Worm (Caenorhabditis elegans) whole organism, dauer: ENCODE data around the gene bli-1.

Experiments used
- unc-62 ChIP-seq: sonication (generic microtip); optimal IDR thresholded peaks from 2 replicates; lab custom pipeline; 2017; ENCODE audit warnings: missing biosample characterization, missing genetic modification reagents, missing genetic modification characterization

Gene bli-1

DNA sequence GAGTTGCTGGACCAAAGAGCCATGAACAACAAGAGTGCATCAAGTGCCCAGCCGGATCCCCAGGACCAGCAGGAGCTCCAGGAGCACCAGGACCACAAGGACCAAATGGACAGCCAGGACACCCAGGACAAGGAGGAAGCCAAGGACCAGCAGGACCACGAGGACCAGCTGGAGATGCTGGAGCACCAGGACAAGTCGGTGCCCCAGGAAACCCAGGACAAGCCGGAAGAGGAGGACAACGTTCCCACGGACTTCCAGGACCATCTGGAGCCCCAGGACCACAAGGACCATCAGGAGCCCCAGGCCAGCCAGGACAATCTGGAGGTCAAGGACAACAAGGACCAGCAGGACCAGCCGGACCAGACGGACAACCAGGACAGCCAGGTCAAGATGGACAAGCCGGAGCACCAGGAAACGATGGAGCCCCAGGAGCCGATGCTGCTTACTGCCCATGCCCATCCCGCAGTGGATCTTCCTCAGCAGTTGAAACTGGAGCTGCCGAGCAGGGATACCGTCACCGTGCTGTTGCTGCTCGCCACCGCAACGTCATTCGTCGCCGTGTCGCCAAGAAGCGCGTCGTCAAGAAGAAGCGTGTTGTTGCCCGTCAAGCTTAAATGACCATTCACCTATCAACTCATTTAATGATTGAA is 3.3 kb upstream of the bli-1 start:
- no peak for TF ChIP-seq unc-62 (GFP tag; lab: Kevin White, UChicago)

DNA sequence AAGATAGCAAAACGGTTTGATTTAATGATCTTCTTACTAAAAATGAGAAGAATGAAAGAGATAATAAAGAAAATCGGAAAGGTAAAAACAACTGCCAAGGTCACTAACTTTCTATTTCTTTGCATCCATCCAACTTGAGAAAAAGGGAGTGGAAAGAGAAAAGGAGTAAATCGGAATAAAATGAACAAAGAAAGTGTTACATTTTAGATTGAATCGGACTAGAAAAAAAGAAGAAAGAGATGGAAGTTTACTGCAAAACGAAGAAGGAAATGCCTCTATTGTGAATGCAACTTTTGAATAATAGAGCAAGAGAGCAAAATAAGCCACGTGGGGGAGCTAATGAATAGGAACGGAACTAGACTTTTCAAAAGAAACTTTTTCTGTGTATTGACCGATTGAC is 2.7 kb upstream of the bli-1 start:
- no peak for TF ChIP-seq unc-62 (GFP tag; lab: Kevin White, UChicago)

DNA sequence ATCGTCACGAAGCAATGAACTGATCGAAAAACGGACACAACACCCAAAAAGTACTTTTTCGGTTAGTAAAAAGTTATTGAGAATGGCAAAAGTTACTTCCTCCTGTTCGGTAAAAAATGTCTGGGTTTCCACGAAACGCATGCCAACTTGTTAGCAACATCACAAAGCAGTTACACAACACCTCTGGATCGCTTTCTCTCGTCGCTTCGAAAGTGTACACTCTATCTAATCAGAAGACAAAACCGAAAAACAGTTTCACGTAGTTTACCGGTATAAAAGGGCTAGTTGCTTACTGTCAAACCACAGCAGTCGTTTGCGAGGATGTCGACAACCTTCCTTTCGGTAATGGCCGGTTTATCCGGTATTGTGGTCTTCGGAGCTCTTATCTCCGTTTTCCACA is 1.9 kb upstream of the bli-1 start, which contains the start of gene col-80:
col-80 (plus strand) TSS at position 301 of the 400 bp plus-strand sequence.
- no peak for TF ChIP-seq unc-62 (GFP tag; lab: Kevin White, UChicago)

DNA sequence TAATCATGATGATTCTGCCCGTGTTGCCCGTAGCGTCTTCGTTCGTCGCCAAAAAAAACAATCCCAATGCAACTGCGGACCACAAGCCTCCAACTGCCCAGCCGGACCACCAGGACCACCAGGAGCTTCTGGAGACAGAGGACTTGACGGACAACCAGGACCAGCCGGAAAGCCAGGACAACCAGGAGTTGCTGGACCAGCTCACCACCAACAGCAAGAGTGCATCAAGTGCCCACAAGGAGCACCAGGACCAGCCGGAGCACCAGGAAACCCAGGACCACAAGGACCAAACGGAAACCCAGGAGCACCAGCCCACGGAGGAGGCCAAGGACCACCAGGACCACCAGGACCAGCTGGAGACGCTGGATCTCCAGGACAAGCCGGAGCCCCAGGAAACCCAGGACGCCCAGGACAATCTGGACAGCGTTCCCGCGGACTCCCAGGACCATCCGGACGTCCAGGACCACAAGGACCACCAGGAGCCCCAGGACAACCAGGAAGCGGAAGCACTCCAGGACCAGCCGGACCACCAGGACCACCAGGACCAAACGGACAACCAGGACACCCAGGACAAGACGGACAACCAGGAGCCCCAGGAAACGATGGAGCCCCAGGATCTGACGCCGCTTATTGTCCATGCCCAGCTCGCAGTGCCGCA is 1.2 kb upstream of the bli-1 start:
- no peak for TF ChIP-seq unc-62 (GFP tag; lab: Kevin White, UChicago)

DNA sequence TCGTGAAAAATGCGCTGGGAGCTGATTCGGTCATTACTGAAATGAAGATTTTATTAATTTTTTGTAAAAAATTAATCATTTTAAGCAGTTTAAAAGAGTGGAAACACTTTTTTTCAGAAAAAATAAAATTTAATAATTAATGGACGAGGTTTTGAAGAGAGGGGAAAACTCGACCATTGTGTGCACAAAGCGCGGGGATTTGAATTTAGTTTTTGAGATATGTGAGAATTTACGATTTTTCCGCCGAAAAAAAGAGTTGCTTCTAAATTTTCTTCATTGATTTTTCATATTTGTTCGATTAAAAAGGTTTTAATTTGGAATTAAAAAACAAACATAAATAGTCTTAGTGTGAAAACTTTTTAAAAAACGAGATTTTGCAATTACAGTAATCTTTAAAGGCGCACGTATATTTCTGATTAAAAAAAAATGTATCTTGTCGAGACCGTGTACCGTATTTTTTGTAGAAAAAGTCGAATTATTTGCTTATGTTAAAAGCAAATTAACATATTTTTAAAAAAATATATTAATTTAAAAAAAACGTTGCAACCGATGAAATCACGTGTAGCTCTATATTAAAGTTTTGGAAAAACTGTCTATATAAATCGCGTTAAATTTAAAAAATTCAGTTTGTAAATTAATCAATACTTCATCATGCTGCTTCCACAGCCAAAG is 5.6 kb downstream of the bli-1 start, which contains the start of the genes dph-2 and C09G5.7:
dph-2 (minus strand) TSS at position 36 of the 672 bp plus-strand sequence.
C09G5.7 (plus strand) TSS at position 622 of the 672 bp plus-strand sequence.
- TF ChIP-seq unc-62 (GFP tag; lab: Kevin White, UChicago), result no peak

DNA sequence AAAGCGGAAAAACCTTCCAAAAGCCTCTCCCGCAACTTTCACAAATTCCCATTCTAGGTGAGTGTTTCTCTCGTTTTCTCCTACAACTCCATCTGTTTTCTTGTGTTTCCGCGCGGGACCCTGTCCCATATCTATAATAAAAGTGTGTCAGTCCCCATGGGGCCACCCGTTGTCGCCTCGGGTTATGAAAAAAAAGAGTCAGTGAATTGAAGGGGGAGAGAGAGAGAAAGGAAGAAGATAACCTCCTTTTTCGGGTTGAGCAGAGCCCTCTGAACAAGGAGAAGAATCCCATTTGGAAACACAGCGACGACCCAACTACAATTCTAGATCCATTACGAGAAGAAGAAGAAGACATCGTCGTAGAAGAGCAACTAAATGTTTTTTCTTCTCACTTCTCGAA is 8.4 kb downstream of the bli-1 start, which contains the start of gene C09G5.13:
C09G5.13 (plus strand) TSS at position 301 of the 400 bp plus-strand sequence.
- TF ChIP-seq unc-62 (GFP tag; lab: Kevin White, UChicago), result no peak

DNA sequence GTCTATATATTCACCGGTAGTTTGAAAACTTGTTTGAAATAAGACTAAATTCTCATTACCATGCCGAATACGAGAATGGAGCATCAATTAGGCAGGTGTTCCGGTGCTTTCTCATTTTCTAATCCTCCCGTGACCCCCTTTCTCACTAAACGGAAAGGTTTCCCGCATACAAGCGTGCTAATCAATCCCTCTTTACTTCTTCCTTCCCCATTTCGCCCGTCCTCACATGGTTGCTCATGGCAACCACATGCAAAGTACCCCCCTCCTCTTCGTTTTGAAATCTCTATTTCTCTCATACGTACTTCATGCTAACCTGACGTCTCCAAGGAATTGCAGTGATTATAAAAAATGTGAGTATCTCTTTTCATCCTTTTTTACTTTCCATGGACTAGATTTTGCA is 11.2 kb downstream of the bli-1 start, which contains the start of gene mks-5:
mks-5 (plus strand) TSS at position 301 of the 400 bp plus-strand sequence.
- no peak for TF ChIP-seq unc-62 (GFP tag; lab: Kevin White, UChicago)

DNA sequence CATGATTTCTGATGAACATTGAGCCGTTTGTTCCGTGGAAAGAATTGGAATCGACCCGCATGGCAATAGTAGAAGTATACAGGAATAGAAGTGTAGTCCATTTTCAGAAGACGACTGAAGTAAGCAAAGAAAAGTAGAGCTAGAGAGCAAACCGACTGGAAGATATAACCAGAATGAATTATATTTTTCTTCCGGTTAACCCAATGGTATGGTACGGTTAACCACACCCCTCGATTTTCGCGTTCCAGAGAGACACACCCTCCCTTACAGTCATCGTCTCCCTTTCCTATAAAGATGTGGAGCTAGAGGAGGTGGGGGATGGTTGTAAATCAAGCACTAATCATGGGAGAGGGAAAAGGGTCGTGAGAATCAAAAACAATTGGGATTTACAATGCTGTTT is 14.3 kb downstream of the bli-1 start, which contains the start of gene C09G5.14:
C09G5.14 (minus strand) TSS at position 101 of the 400 bp plus-strand sequence.
- no peak for TF ChIP-seq unc-62 (GFP tag; lab: Kevin White, UChicago)

DNA sequence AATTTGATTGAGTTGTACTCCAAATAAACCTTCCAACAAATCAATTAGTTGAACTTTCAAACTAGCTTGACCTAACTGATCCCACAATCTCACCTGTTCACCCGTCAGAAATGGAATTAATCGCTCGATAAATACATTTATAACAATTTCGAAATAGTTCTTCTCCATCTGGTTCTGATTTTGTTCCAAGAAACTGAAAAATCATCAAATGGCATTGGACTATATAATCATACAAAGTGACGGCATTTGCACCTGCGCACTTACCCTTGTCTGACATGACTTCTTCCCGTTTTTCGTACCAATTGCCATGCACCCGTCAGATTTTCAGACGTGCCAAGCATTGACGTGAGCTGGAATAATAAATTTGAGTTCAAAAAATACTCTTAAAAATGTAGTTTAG is 21.9 kb downstream of the bli-1 start:
- TF ChIP-seq unc-62 (GFP tag; lab: Kevin White, UChicago), result no peak

DNA sequence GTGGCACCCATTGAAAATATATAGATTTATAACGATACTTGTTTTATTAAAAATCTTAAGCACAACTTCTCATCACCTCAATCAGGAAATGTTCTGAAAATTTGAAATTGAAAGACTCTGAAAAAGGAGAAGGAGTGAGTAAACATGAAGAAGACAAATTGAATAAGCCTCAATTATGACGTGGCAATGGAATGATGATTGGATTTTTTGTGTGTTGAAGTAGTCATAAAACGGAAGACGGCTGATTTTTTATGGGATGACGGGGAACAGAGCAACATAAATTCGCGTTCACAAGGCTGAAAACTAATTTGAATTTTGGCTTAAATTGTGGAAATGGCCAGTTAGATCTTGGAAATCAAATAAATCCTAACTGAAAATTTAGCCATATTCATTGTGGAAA is 22.8 kb downstream of the bli-1 start, which contains the start of gene glb-12:
glb-12 (minus strand) TSS at position 101 of the 400 bp plus-strand sequence.
- TF ChIP-seq unc-62 (GFP tag; lab: Kevin White, UChicago), result no peak

DNA sequence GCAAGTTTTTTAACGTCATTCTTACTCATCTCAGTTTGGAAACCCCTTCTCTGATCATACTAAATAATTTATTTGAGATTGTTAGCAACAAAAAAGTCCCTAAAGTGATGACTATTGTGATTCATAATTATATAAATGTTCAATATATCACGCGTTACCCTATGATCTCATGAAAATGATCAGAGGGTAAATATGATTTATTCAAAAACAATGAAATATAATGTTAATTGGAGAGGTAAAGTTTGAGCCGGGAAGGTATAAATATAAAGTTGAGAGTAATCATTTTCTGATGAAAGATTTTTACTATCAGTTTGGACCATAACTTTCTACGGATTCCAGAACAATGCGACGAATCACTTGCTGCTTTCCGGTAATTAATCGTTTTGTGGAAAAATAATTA is 28.3 kb downstream of the bli-1 start, which contains the start of gene C52A11.3:
C52A11.3 (plus strand) TSS at position 301 of the 400 bp plus-strand sequence.
- no peak for TF ChIP-seq unc-62 (GFP tag; lab: Kevin White, UChicago)

DNA sequence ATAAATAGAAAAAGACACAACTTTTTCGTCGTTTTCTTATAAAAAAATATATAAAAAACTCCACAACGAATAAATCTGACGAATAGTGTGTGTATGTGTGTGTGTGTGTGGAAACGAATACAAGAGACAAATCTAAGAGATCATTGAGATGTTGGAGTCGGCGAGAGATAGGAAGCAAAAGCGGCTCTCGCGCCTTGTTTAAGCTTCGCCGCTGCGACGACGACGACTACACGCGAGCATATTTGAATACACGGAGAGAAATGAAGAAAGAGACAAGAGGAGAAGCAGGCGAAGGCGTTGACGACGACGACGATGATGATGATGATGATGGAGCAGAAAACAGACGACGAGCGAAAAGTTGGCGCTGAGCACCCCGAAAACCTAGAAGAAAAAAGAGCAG is 36.0 kb downstream of the bli-1 start:
- no peak for TF ChIP-seq unc-62 (GFP tag; lab: Kevin White, UChicago)

DNA sequence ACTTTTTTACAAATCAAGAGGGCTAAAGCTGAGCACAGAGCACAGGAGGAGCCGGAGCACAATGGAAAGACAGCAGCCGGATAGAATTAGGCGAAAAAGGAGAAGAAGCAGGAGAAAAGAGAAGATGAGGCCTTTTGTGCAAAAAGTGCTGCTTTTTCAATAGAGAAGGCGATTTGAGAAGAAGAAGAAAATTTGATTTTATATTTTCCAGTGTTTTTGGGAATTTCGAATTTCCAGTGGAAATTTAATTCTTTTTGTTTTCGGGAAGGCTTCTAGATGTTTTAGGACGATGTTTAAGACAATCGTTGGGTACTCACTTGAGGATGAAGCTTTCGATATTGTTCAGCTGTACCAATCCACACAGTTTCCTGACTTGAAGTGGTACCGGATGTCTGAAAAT is 44.9 kb downstream of the bli-1 start:
- no peak for TF ChIP-seq unc-62 (GFP tag; lab: Kevin White, UChicago)

DNA sequence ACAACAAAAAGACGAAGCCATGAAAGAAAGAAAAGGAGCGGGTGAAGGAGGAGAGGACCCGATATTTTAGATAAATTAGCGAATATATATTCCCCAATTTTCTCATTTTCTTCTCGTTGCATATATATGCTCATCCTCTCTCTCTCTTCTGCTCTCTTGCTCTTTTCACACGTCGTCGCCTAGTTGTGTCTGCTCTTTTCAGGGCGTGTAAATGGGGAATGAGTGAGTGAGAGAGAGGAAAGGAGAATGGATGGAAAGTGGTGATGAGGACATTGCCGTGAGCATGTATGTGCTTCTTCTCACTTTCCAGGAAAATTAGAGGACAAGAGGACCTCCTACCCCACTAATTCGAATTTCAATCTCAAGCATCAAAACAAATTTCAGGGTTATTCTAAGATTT is 46.7 kb downstream of the bli-1 start:
- no peak for TF ChIP-seq unc-62 (GFP tag; lab: Kevin White, UChicago)

DNA sequence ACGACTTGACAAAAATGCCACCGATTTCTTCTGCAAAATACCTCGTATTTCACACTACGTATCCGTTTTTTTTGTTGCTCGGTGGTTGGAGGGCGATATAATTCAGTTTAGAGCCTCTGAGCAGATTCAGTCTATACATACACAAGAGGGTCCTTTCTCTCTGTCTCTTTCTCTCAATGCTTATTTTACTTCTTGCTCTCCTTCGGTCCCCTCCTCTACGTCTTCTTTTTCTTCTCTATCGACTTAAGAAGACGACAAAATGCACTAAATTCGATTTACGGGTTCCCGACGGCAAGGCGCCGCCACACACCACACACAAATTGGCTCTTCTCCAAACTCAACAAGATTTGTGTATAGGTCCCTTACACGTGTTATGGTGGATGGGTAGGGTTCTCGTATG is 50.2 kb downstream of the bli-1 start:
- no peak for TF ChIP-seq unc-62 (GFP tag; lab: Kevin White, UChicago)

DNA sequence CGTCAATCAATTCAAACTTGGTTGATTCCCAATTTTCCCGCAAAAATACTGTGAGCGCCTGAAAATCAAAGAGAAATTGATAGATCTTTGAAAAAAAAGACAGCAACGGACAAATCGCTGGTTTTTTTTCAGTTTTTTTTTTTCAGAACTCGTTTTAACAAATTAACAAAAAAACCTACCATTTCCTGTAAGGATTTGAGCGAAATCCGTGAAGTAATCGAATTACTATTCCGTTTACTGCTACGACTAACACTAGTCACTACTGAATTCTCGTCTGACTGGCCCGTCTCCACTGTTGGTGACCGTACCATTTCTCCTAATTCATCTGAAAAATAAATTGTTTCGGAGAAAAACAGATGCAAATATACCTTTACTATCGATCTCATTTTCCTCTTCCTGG is 50.7 kb downstream of the bli-1 start:
- no peak for TF ChIP-seq unc-62 (GFP tag; lab: Kevin White, UChicago)
